Worm (Caenorhabditis elegans): Measurements from ENCODE around the gene dos-1.

Gene dos-1

ce11 chrIII:9058959-9059534 lies 44.7 kb upstream of the dos-1 start, which contains the start of gene gst-1 (continued):
- TF ChIP-seq efl-3 (GFP tag; optimal IDR thresholded peaks at IDR 0.05) (no peak), hpl-2 (GFP tag; optimal IDR thresholded peaks at IDR 0.05) (no peak), dpl-1 (GFP tag; optimal IDR thresholded peaks at IDR 0.05) (no peak), lin-35 (GFP tag; optimal IDR thresholded peaks at IDR 0.05) (peak in 1 of 2 experiments; percentile 33), pqm-1 (tag; optimal IDR thresholded peaks at IDR 0.05) (no peak), pax-3 (tag; optimal IDR thresholded peaks at IDR 0.05) (no peak), elt-3 (tag; optimal IDR thresholded peaks at IDR 0.05) (no peak), unc-130 (tag; optimal IDR thresholded peaks at IDR 0.05) (no peak), vab-15 (tag; optimal IDR thresholded peaks at IDR 0.05) (no peak), hlh-17 (GFP tag; optimal IDR thresholded peaks at IDR 0.05; ENCODE audit: borderline replicate concordance) (no peak), ztf-4 (tag; optimal IDR thresholded peaks at IDR 0.05) (no peak), C16A3.4 (tag; optimal IDR thresholded peaks at IDR 0.05) (no peak), fkh-10 (GFP tag; optimal IDR thresholded peaks at IDR 0.05) (no peak), rnt-1 (tag; optimal IDR thresholded peaks at IDR 0.05) (peak; percentile 0), ceh-90 (tag; optimal IDR thresholded peaks at IDR 0.05) (no peak), nhr-20 (tag; optimal IDR thresholded peaks at IDR 0.05) (peak; percentile 67), ces-1 (GFP tag; optimal IDR thresholded peaks at IDR 0.05) (no peak), isw-1 (GFP tag; IDR thresholded peaks at IDR 0.05) (no peak), nhr-28 (tag; optimal IDR thresholded peaks at IDR 0.05) (no peak), egl-27 (tag; optimal IDR thresholded peaks at IDR 0.05) (no peak), unc-62 (GFP tag; optimal IDR thresholded peaks at IDR 0.05) (no peak), tbx-2 (tag; optimal IDR thresholded peaks at IDR 0.05) (no peak), mef-2 (tag; optimal IDR thresholded peaks at IDR 0.05) (no peak), C34B4.2 (tag; optimal IDR thresholded peaks at IDR 0.05) (no peak), nhr-19 (GFP tag; conservative IDR thresholded peaks at IDR 0.05) (no peak), dsc-1 (tag; optimal IDR thresholded peaks at IDR 0.05) (no peak), lir-3 (tag; optimal IDR thresholded peaks at IDR 0.05; ENCODE audit: poor library complexity) (no peak), sox-4 (tag; optimal IDR thresholded peaks at IDR 0.05) (no peak), ceh-82 (tag; optimal IDR thresholded peaks at IDR 0.05) (no peak), swsn-7 (tag; optimal IDR thresholded peaks at IDR 0.05) (peak; percentile 10), nhr-47 (tag; optimal IDR thresholded peaks at IDR 0.05) (no peak), lin-39 (tag; optimal IDR thresholded peaks at IDR 0.05) (no peak), mab-9 (GFP tag; IDR thresholded peaks at IDR 0.05) (no peak), unc-30 (tag; optimal IDR thresholded peaks at IDR 0.05) (no peak), nhr-85 (tag) (no peak), fkh-8 (tag; optimal IDR thresholded peaks at IDR 0.05) (no peak)

ce11 chrIII:9060267-9060666 lies 43.5 kb upstream of the dos-1 start:
- TF ChIP-seq sptf-1 (tag; optimal IDR thresholded peaks at IDR 0.05): no peak
- no peak for TF ChIP-seq efl-1 (optimal IDR thresholded peaks at IDR 0.05)
- TF ChIP-seq efl-1 (GFP tag; optimal IDR thresholded peaks at IDR 0.05 in 1 of 2): no peak
- TF ChIP-seq blmp-1 (tag; optimal IDR thresholded peaks at IDR 0.05): no peak
- no peak for TF ChIP-seq fkh-8 (tag; optimal IDR thresholded peaks at IDR 0.05)
- no peak for TF ChIP-seq lin-35 (GFP tag; optimal IDR thresholded peaks at IDR 0.05)
- no peak for TF ChIP-seq alr-1 (tag; optimal IDR thresholded peaks at IDR 0.05; ENCODE audit: borderline replicate concordance)
- no peak for TF ChIP-seq nhr-90 (tag; optimal IDR thresholded peaks at IDR 0.05; ENCODE audit: poor library complexity)
- no peak for TF ChIP-seq pqm-1 (tag; optimal IDR thresholded peaks at IDR 0.05)
- no peak for TF ChIP-seq elt-3 (tag; optimal IDR thresholded peaks at IDR 0.05)
- TF ChIP-seq hpl-2 (GFP tag; optimal IDR thresholded peaks at IDR 0.05): no peak
- TF ChIP-seq ceh-88 (GFP tag; IDR thresholded peaks at IDR 0.05): no peak
- no peak for TF ChIP-seq unc-30 (tag; optimal IDR thresholded peaks at IDR 0.05)
- no peak for TF ChIP-seq C16A3.4 (tag; optimal IDR thresholded peaks at IDR 0.05)
- TF ChIP-seq Y116A8C.19 (tag; optimal IDR thresholded peaks at IDR 0.05; ENCODE audit: borderline replicate concordance): no peak
- TF ChIP-seq swsn-7 (tag; optimal IDR thresholded peaks at IDR 0.05): no peak
- TF ChIP-seq ets-5 (GFP tag; IDR thresholded peaks at IDR 0.05): no peak
- no peak for TF ChIP-seq aha-1 (tag; optimal IDR thresholded peaks at IDR 0.05)
- TF ChIP-seq aly-2 (tag; optimal IDR thresholded peaks at IDR 0.05): peak; percentile 72
- TF ChIP-seq hlh-4 (tag; optimal IDR thresholded peaks at IDR 0.05): no peak
- no peak for TF ChIP-seq lir-3 (tag; optimal IDR thresholded peaks at IDR 0.05; ENCODE audit: poor library complexity)
- TF ChIP-seq unc-98 (GFP tag; IDR thresholded peaks at IDR 0.05): no peak
- no peak for TF ChIP-seq hlh-17 (GFP tag; optimal IDR thresholded peaks at IDR 0.05; ENCODE audit: borderline replicate concordance)
- no peak for TF ChIP-seq skn-1 (tag; optimal IDR thresholded peaks at IDR 0.05)
- TF ChIP-seq mep-1 (tag; optimal IDR thresholded peaks at IDR 0.05): peak; percentile 27
- TF ChIP-seq nhr-20 (tag; optimal IDR thresholded peaks at IDR 0.05): no peak
- no peak for TF ChIP-seq nhr-84 (tag; optimal IDR thresholded peaks at IDR 0.05)
- TF ChIP-seq nhr-19 (GFP tag; conservative IDR thresholded peaks at IDR 0.05): 0 out of 2 replicates have a peak, but pooled peaks have one; percentile 10
